Worm (Caenorhabditis elegans): ENCODE results near the gene bcat-1.

DNA sequence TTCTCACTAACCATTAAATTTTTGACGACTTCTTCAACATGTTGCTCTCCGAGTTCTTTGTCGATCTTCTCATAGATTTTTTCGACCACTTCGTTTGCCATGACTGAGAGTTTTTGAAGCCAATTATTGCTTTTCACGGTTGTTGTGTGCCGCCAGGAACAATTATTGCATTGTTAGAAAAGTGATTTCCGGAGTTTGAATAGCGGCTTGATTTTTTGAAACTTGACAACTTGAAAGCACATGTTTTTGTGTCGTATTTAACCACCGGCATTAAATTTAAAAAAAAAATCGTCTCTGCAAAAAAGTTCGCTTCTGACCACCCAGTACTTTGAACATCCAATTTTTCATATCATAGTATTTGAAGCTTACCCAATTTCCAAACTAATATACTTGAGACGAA lies 31.2 kb upstream of the bcat-1 start, which contains the start of gene C52G5.3:
- TF ChIP-seq zfh-2 (GFP tag; conservative IDR thresholded peaks at IDR 0.05) (no peak), ceh-91 (GFP tag; IDR thresholded peaks at IDR 0.05) (no peak), madf-8 (GFP tag; conservative IDR thresholded peaks at IDR 0.05) (no peak), ets-4 (GFP tag; optimal IDR thresholded peaks at IDR 0.05) (no peak), xnd-1 (tag; optimal IDR thresholded peaks at IDR 0.05) (no peak)

All from whole organism, young adult.